Worm (Caenorhabditis elegans) whole organism, L4 larva: Measurements from ENCODE around the gene mff-1.

ENCODE experiments used
- F10B5.3 ChIP-seq: sonication (generic microtip); optimal IDR thresholded peaks from 2 replicates; lab custom pipeline; 2016; ENCODE audit warnings: mild to moderate bottlenecking, missing genetic modification characterization, missing compliant biosample characterization
- F44E2.7 ChIP-seq: fragments of 200-800 bp; sonication (Bioruptor generic); IDR thresholded peaks from 2 replicates; pipeline ENCODE4 v2.1.2; 2022; ENCODE audit warnings: missing genetic modification characterization, missing compliant biosample characterization
- F49E8.2 ChIP-seq: sonication (generic microtip); optimal IDR thresholded peaks from 2 replicates; lab custom pipeline; 2016; ENCODE audit warnings: missing compliant biosample characterization, mild to moderate bottlenecking, missing genetic modification characterization, borderline replicate concordance
- R02D3.7 ChIP-seq: fragments of 150-350 bp; sonication (generic microtip); optimal IDR thresholded peaks from 3 replicates; lab custom pipeline; 2014; ENCODE audit warnings: missing biosample characterization, missing genetic modification characterization
- Y105C5A.15 ChIP-seq: fragments of 200-800 bp; sonication (Bioruptor generic); IDR thresholded peaks from 2 replicates; pipeline ENCODE4 v1.3.6; 2022; ENCODE audit warnings: missing genetic modification characterization, missing compliant biosample characterization
- Y48G9A.11 ChIP-seq: fragments of 200-800 bp; sonication (Bioruptor generic); IDR thresholded peaks from 2 replicates; pipeline ENCODE4 v1.3.6; 2022; ENCODE audit warnings: missing genetic modification reagents, missing genetic modification characterization, missing compliant biosample characterization
- Y5F2A.4 ChIP-seq: fragments of 200-800 bp; sonication (Bioruptor generic); optimal IDR thresholded peaks from 2 replicates; lab custom pipeline; 2018; ENCODE audit warnings: mild to moderate bottlenecking, missing genetic modification characterization, missing compliant biosample characterization
- ZK337.2 ChIP-seq: fragments of 200-800 bp; sonication (Bioruptor generic); IDR thresholded peaks from 2 replicates; pipeline ENCODE4 v1.3.6; 2022; ENCODE audit warnings: missing genetic modification reagents, missing genetic modification characterization, missing compliant biosample characterization
- aha-1 ChIP-seq: fragments of 150-350 bp; peaks from one replicate; lab custom pipeline; 2014; ENCODE audit warnings: missing biosample characterization, missing genetic modification characterization
- ama-1 ChIP-seq: fragments of 150-350 bp; optimal IDR thresholded peaks from 2 replicates; lab custom pipeline; 2014; ENCODE audit warnings: inconsistent platforms, mixed read lengths
- ceh-28 ChIP-seq: fragments of 150-350 bp; optimal IDR thresholded peaks from 2 replicates; lab custom pipeline; 2014; ENCODE audit warnings: missing biosample characterization, missing genetic modification reagents, missing genetic modification characterization
- ceh-32 ChIP-seq: sonication (generic microtip); optimal IDR thresholded peaks from 2 replicates; lab custom pipeline; 2016; ENCODE audit warnings: mild to moderate bottlenecking, missing genetic modification characterization, missing compliant biosample characterization; ENCODE audit not compliant: poor library complexity
- ces-1 ChIP-seq: fragments of 150-350 bp; sonication (generic microtip); optimal IDR thresholded peaks from 4 replicates; lab custom pipeline; 2014; ENCODE audit warnings: missing biosample characterization, missing genetic modification reagents, missing genetic modification characterization
- cey-2 ChIP-seq: sonication (generic microtip); optimal IDR thresholded peaks from 3 replicates; lab custom pipeline; 2017; ENCODE audit warnings: missing genetic modification characterization, mild to moderate bottlenecking, missing compliant biosample characterization, antibody characterized with exemption, borderline replicate concordance; ENCODE audit not compliant: insufficient read depth
- daf-19 ChIP-seq: fragments of 200-800 bp; sonication (Bioruptor generic); conservative IDR thresholded peaks from 2 replicates; pipeline ENCODE4 v1.3.6; 2022; ENCODE audit warnings: missing genetic modification characterization, missing compliant biosample characterization
- daf-8 ChIP-seq: fragments of 200-800 bp; sonication (Bioruptor generic); IDR thresholded peaks from 2 replicates; pipeline ENCODE4 v1.3.6; 2022; ENCODE audit warnings: missing genetic modification characterization, missing compliant biosample characterization
- dmd-8 ChIP-seq: fragments of 200-800 bp; sonication (Bioruptor generic); IDR thresholded peaks from 2 replicates; pipeline ENCODE4 v1.3.6; 2022; ENCODE audit warnings: missing genetic modification characterization, missing compliant biosample characterization
- duxl-1 ChIP-seq: sonication (generic microtip); optimal IDR thresholded peaks from 2 replicates; lab custom pipeline; 2016; ENCODE audit warnings: mild to moderate bottlenecking, missing genetic modification characterization, moderate library complexity, missing compliant biosample characterization; ENCODE audit not compliant: poor library complexity
- gei-8 ChIP-seq: fragments of 200-800 bp; sonication (Bioruptor generic); optimal IDR thresholded peaks from 2 replicates; lab custom pipeline; 2018; ENCODE audit warnings: mild to moderate bottlenecking, missing genetic modification characterization, missing compliant biosample characterization
- hlh-30 ChIP-seq: sonication (generic microtip); optimal IDR thresholded peaks from 2 replicates; lab custom pipeline; 2017; ENCODE audit warnings: antibody characterized with exemption, mild to moderate bottlenecking, missing genetic modification characterization, missing compliant biosample characterization; ENCODE audit not compliant: insufficient read depth
- hmg-1.1 ChIP-seq: fragments of 200-800 bp; sonication (Bioruptor generic); IDR thresholded peaks from 2 replicates; pipeline ENCODE4 v1.3.6; 2022; ENCODE audit warnings: missing genetic modification reagents, missing genetic modification characterization, missing compliant biosample characterization
- lin-15B ChIP-seq: fragments of 150-350 bp; sonication (generic microtip); optimal IDR thresholded peaks from 3 replicates; lab custom pipeline; 2014; ENCODE audit warnings: missing biosample characterization, missing genetic modification characterization
- lsy-2 ChIP-seq, 2 experiments: fragments of 150-350 bp in 1 of 2; sonication (generic microtip) in 1 of 2; optimal IDR thresholded peaks; 2 replicates each; lab custom pipeline; 2014 to 2017; ENCODE audit warnings: missing biosample characterization in 2 of 2, missing genetic modification characterization in 2 of 2
- mdl-1 ChIP-seq, 2 experiments: fragments of 150-350 bp in 1 of 2; sonication (generic microtip) in 1 of 2; optimal IDR thresholded peaks; 2 replicates each; lab custom pipeline; 2014 to 2017; ENCODE audit warnings: missing biosample characterization in 2 of 2, missing genetic modification characterization in 2 of 2
- mxl-2 ChIP-seq: fragments of 200-800 bp; sonication (Bioruptor generic); conservative IDR thresholded peaks from 2 replicates; pipeline ENCODE4 v1.3.6; 2022; ENCODE audit warnings: missing genetic modification reagents, missing genetic modification characterization, missing compliant biosample characterization
- nhr-10 ChIP-seq: fragments of 150-350 bp; optimal IDR thresholded peaks from 2 replicates; lab custom pipeline; 2014; ENCODE audit warnings: missing biosample characterization, missing genetic modification characterization
- nhr-237 ChIP-seq: sonication (generic microtip); optimal IDR thresholded peaks from 2 replicates; lab custom pipeline; 2017; ENCODE audit warnings: missing biosample characterization, missing genetic modification characterization
- nhr-25 ChIP-seq: sonication (generic microtip); optimal IDR thresholded peaks from 2 replicates; lab custom pipeline; 2017; ENCODE audit warnings: missing genetic modification characterization, mild to moderate bottlenecking, missing compliant biosample characterization, antibody characterized with exemption, moderate library complexity, borderline replicate concordance; ENCODE audit not compliant: insufficient read depth
- nhr-28 ChIP-seq: fragments of 150-350 bp; optimal IDR thresholded peaks from 2 replicates; lab custom pipeline; 2014; ENCODE audit warnings: missing biosample characterization, missing genetic modification characterization
- nhr-41 ChIP-seq: fragments of 200-800 bp; sonication (Bioruptor generic); IDR thresholded peaks from 2 replicates; pipeline ENCODE4 v1.3.6; 2022; ENCODE audit warnings: missing genetic modification reagents, missing genetic modification characterization, missing compliant biosample characterization
- rbr-2 ChIP-seq: sonication (generic microtip); optimal IDR thresholded peaks from 2 replicates; lab custom pipeline; 2016; ENCODE audit warnings: missing genotype, missing genetic modification characterization, missing compliant biosample characterization
- sdz-12 ChIP-seq: fragments of 200-800 bp; sonication (Bioruptor generic); optimal IDR thresholded peaks from 2 replicates; lab custom pipeline; 2018; ENCODE audit warnings: mild to moderate bottlenecking, missing genetic modification characterization, missing compliant biosample characterization
- unc-130 ChIP-seq: sonication (generic microtip); optimal IDR thresholded peaks from 2 replicates; lab custom pipeline; 2016; ENCODE audit warnings: missing genetic modification reagents, missing genetic modification characterization, missing compliant biosample characterization
- zag-1 ChIP-seq: fragments of 150-350 bp; optimal IDR thresholded peaks from 2 replicates; lab custom pipeline; 2014; ENCODE audit warnings: missing biosample characterization, missing genetic modification characterization
- zfp-2 ChIP-seq: sonication (generic microtip); optimal IDR thresholded peaks from 2 replicates; lab custom pipeline; 2016; ENCODE audit warnings: mild to moderate bottlenecking, missing genetic modification characterization, missing compliant biosample characterization
- zfp-3 ChIP-seq: fragments of 200-800 bp; sonication (Bioruptor generic); conservative IDR thresholded peaks from 2 replicates; pipeline ENCODE4 v1.3.6; 2022; ENCODE audit warnings: missing genetic modification reagents, missing genetic modification characterization, missing compliant biosample characterization
- zip-11 ChIP-seq: fragments of 200-800 bp; sonication (Bioruptor generic); IDR thresholded peaks from 2 replicates; pipeline ENCODE4 v1.3.6; 2022; ENCODE audit warnings: missing genetic modification characterization, missing compliant biosample characterization
- zip-2 ChIP-seq: fragments of 150-350 bp; optimal IDR thresholded peaks from 2 replicates; lab custom pipeline; 2014; ENCODE audit warnings: missing biosample characterization, missing genetic modification characterization

The mff-1 gene

ce11 chrX:13005730-13006129 is 18.7 kb upstream of the mff-1 start:
- TF ChIP-seq nhr-25 (tag; lab: Kevin White, UChicago) (peak; percentile 64), aha-1 (tag; lab: Kevin White, UChicago) (peak; percentile 14), gei-8 (GFP tag; lab: Kevin White, UChicago) (no peak)

ce11 chrX:13004491-13005093 is 17.6 kb upstream of the mff-1 start:
- TF ChIP-seq zfp-2 (tag; lab: Kevin White, UChicago): no peak
- TF ChIP-seq hmg-1.1 (GFP tag; lab: Robert Waterston, UW): no peak
- no peak for TF ChIP-seq F10B5.3 (tag; lab: Kevin White, UChicago)
- TF ChIP-seq nhr-25 (tag; lab: Kevin White, UChicago): peak; percentile 74
- no peak for TF ChIP-seq nhr-237 (tag; lab: Kevin White, UChicago)

- TF ChIP-seq nhr-10 (tag; lab: Kevin White, UChicago) (no peak), nhr-25 (tag; lab: Kevin White, UChicago) (peak; percentile 66)
- TF ChIP-seq, all 104 proteins: peak for 1
Measured at ce11 chrX:13003092-13003491, 16.1 kb upstream of the mff-1 start.

DNA sequence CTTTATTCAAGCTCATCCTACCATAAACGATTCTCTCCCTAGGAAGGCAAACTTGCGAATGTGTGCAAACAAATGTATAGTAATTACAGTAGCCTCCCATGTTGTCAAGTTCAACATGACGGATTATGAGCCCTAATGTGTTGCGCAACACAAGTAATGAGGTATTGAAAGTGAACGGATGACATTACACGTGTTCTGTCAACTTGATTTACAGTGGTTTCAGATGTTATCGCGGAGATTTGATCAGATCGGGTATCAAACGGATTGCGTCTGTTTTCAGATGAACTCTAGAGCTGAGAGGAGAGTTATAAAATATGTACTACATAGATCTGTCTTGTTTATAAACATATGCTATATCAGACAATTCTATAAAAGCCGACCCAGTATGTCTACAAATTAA is 15.3 kb upstream of the mff-1 start:
- TF ChIP-seq nhr-28 (tag; lab: Kevin White, UChicago) (no peak), aha-1 (tag; lab: Kevin White, UChicago) (peak; percentile 89), lin-15B (tag; lab: Kevin White, UChicago) (no peak), ZK337.2 (GFP tag; lab: Robert Waterston, UW) (no peak), lsy-2 (tag; optimal IDR thresholded peaks at IDR 0.05; lab: Kevin White, UChicago) (no peak), F44E2.7 (GFP tag; lab: Robert Waterston, UW) (no peak)

DNA sequence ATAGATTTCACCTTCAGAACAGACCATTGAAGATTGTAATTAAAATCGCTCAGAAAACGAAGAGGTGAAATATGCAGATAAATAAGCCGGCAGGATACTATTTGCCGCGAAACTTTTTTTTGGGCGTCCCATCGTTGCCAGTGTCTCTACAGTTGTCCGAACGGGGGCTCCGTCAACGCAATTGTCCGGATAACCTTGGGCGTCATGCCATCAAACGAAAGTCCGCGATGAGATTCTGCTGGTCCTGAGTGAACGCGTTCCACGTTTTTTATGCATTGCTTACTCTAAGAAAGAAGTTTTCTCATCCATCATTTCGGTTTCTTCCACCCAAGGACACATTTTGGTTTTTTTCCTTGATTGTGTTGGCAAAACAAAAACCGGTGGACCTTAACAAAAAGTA is 13.8 kb upstream of the mff-1 start:
- peak; percentile 56 for TF ChIP-seq aha-1 (tag; lab: Kevin White, UChicago)
- no peak for TF ChIP-seq ama-1 (lab: Kevin White, UChicago)
- peak; percentile 97 for TF ChIP-seq nhr-25 (tag; lab: Kevin White, UChicago)
- TF ChIP-seq F49E8.2 (tag; lab: Kevin White, UChicago): no peak

DNA sequence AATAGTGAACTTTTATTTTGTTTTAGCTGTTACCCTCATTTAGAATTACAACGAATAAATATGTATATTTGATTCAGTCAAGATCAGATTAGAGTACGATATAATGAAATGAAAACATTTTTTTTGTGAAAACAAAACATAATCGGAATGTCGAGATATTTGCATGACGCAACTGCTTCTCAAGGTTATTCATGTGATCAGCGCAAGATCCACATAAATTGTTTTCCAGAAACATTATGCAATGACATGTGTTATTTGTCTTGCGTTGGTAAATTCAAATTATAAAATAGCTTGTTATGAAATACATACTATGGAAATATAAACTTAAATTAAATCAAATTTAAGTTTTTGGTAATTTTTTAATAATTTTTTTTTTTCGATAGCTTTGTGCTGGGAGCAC is 12.5 kb upstream of the mff-1 start:
- TF ChIP-seq unc-130 (GFP tag; lab: Kevin White, UChicago): no peak
- no peak for TF ChIP-seq dmd-8 (GFP tag; lab: Robert Waterston, UW)
- no peak for TF ChIP-seq daf-8 (GFP tag; lab: Robert Waterston, UW)
- no peak for TF ChIP-seq mxl-2 (GFP tag; lab: Robert Waterston, UW)
- no peak for TF ChIP-seq ces-1 (GFP tag; lab: Kevin White, UChicago)
- TF ChIP-seq Y48G9A.11: no peak
- peak; percentile 8 for TF ChIP-seq hlh-30 (tag; lab: Kevin White, UChicago)
- no peak for TF ChIP-seq Y105C5A.15 (GFP tag; lab: Robert Waterston, UW)
- no peak for TF ChIP-seq cey-2 (tag; lab: Kevin White, UChicago)
- no peak for TF ChIP-seq zip-2 (tag; lab: Kevin White, UChicago)
- TF ChIP-seq ceh-28: no peak
- peak; percentile 86 for TF ChIP-seq nhr-25 (tag; lab: Kevin White, UChicago)
- TF ChIP-seq duxl-1: no peak

- TF ChIP-seq mdl-1 (tag; optimal IDR thresholded peaks at IDR 0.05; lab: Kevin White, UChicago) (no peak), zip-11 (GFP tag; lab: Robert Waterston, UW) (no peak), zfp-3 (GFP tag; lab: Robert Waterston, UW) (no peak), ceh-28 (no peak), nhr-41 (GFP tag; lab: Robert Waterston, UW) (no peak), sdz-12 (GFP tag; lab: Kevin White, UChicago) (no peak), ceh-32 (tag; lab: Kevin White, UChicago) (no peak), R02D3.7 (no peak), daf-19 (no peak), zag-1 (no peak), Y105C5A.15 (GFP tag; lab: Robert Waterston, UW) (no peak), rbr-2 (tag; lab: Kevin White, UChicago) (no peak), F10B5.3 (tag; lab: Kevin White, UChicago) (no peak), mxl-2 (GFP tag; lab: Robert Waterston, UW) (no peak), Y5F2A.4 (GFP tag; lab: Kevin White, UChicago) (no peak)
Measured at ce11 chrX:12996161-12996560, 9.1 kb upstream of the mff-1 start.
